Fruit fly (Drosophila melanogaster) Kc167 (cell line): ENCODE data around the gene CG12984.

Experiments
- Myc ChIP-seq: fragments of >200 bp; optimal IDR thresholded peaks from 2 replicates; lab custom pipeline; 2017; ENCODE audit warnings: missing external identifiers
- Sin3A ChIP-seq: fragments of >200 bp; optimal IDR thresholded peaks from 2 replicates; lab custom pipeline; 2018; ENCODE audit warnings: missing external identifiers
- psq ChIP-seq: fragments of >200 bp; optimal IDR thresholded peaks from 2 replicates; lab custom pipeline; 2017; ENCODE audit warnings: missing external identifiers

DNA sequence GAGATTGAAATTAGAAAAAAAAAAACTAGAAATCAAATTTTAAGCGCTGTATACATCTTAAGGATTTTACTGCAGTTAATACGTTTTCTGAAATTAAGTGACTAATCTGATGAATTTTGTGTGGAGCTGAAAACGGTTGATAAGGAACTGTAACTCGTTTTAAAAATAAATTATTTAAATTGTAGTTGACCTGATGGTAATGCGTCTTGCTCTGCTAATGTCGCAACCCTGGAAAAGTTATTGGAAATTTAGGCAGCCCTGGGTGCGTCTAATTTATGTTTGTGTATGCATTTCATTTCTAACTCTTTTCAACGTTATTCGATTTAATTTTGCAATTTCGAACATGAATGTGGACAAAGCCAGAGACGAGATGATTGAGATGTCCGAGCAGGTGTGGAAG, at the start of gene CG12984:
- TF ChIP-seq psq (lab: Kevin White, UChicago) (no peak), Myc (no peak), Sin3A (lab: Kevin White, UChicago) (no peak)
